Fruit fly (Drosophila melanogaster) whole organism, embryonic: Measurements from ENCODE around the gene gt.
A peak's percentile ranks its signal among the peaks of the same experiment; 100 is the strongest.

Experiments
- Bgb ChIP-seq: fragments of 200-800 bp; sonication (Bioruptor generic); IDR thresholded peaks from 2 replicates; pipeline ENCODE4 v1.3.6; 2022; ENCODE audit warnings: missing biosample characterization, missing genetic modification characterization; ENCODE audit not compliant: partially characterized antibody
- Blimp-1 ChIP-seq: fragments of 200-800 bp; sonication (Bioruptor generic); optimal IDR thresholded peaks from 3 replicates; lab custom pipeline; 2018; ENCODE audit warnings: missing biosample characterization, missing genetic modification characterization, mild to moderate bottlenecking, moderate library complexity, missing genetic modification reagents
- CG11093 ChIP-seq: fragments of 200-800 bp; sonication (Bioruptor generic); IDR thresholded peaks from 3 replicates; pipeline ENCODE4 v1.3.6; 2022; ENCODE audit warnings: missing biosample characterization, missing genetic modification characterization
- CG11504 ChIP-seq: fragments of 200-800 bp; sonication (Bioruptor generic); optimal IDR thresholded peaks from 3 replicates; lab custom pipeline; 2019; ENCODE audit warnings: missing biosample characterization, mild to moderate bottlenecking, missing genetic modification characterization, moderate library complexity
- CG11560 ChIP-seq: fragments of 200-800 bp; sonication (Bioruptor generic); IDR thresholded peaks from 3 replicates; pipeline ENCODE4 v1.3.6; 2022; ENCODE audit warnings: missing biosample characterization, missing genetic modification characterization
- CG11695 ChIP-seq: fragments of 200-800 bp; sonication (Bioruptor generic); IDR thresholded peaks from 3 replicates; pipeline ENCODE4 v1.3.6; 2022; ENCODE audit warnings: missing biosample characterization, missing genetic modification characterization
- CG13424 ChIP-seq: fragments of 200-800 bp; sonication (Bioruptor generic); optimal IDR thresholded peaks from 2 replicates; lab custom pipeline; 2019; ENCODE audit warnings: missing biosample characterization, mild to moderate bottlenecking, missing genetic modification characterization, moderate library complexity
- CG14860 ChIP-seq: fragments of 200-800 bp; sonication (Bioruptor generic); IDR thresholded peaks from 3 replicates; pipeline ENCODE4 v1.3.6; 2022; ENCODE audit warnings: missing biosample characterization, missing genetic modification characterization; ENCODE audit not compliant: partially characterized antibody
- CG15073 ChIP-seq: fragments of 200-800 bp; sonication (Bioruptor generic); optimal IDR thresholded peaks from 2 replicates; lab custom pipeline; 2016; ENCODE audit warnings: missing biosample characterization, missing genetic modification characterization
- CG15479 ChIP-seq: fragments of 200-800 bp; sonication (Bioruptor generic); optimal IDR thresholded peaks from 3 replicates; lab custom pipeline; 2019; ENCODE audit warnings: missing biosample characterization, mild to moderate bottlenecking, missing genetic modification characterization, moderate library complexity
- CG3847 ChIP-seq: fragments of 200-800 bp; sonication (Bioruptor generic); IDR thresholded peaks from 2 replicates; pipeline ENCODE4 v1.3.6; 2022; ENCODE audit warnings: missing biosample characterization, missing genetic modification characterization
- CG42726 ChIP-seq: fragments of 200-800 bp; sonication (Bioruptor generic); IDR thresholded peaks from 2 replicates; pipeline ENCODE4 v1.3.6; 2022; ENCODE audit warnings: missing biosample characterization, missing genetic modification characterization; ENCODE audit not compliant: partially characterized antibody
- CG4730 ChIP-seq: fragments of 200-800 bp; sonication (Bioruptor generic); IDR thresholded peaks from 2 replicates; pipeline ENCODE4 v1.3.6; 2022; ENCODE audit warnings: missing biosample characterization, missing genetic modification characterization
- CG7372 ChIP-seq: fragments of 200-800 bp; sonication (Bioruptor generic); IDR thresholded peaks from 2 replicates; pipeline ENCODE4 v1.3.6; 2022; ENCODE audit warnings: missing biosample characterization, missing genetic modification characterization
- CG7987 ChIP-seq: fragments of 200-800 bp; sonication (Bioruptor generic); optimal IDR thresholded peaks from 2 replicates; lab custom pipeline; 2018; ENCODE audit warnings: missing biosample characterization, mild to moderate bottlenecking, missing genetic modification characterization, moderate library complexity
- Dad ChIP-seq: fragments of 200-800 bp; sonication (Bioruptor generic); optimal IDR thresholded peaks from 3 replicates; lab custom pipeline; 2016; ENCODE audit warnings: missing biosample characterization, missing genetic modification characterization
- Dip3 ChIP-seq: fragments of 200-800 bp; sonication (Bioruptor generic); optimal IDR thresholded peaks from 3 replicates; lab custom pipeline; 2016; ENCODE audit warnings: missing biosample characterization, missing genetic modification characterization
- Fer2 ChIP-seq: fragments of 200-800 bp; sonication (Bioruptor generic); optimal IDR thresholded peaks from 2 replicates; lab custom pipeline; 2018; ENCODE audit warnings: missing biosample characterization, mild to moderate bottlenecking, missing genetic modification characterization, moderate library complexity
- HmgZ ChIP-seq: fragments of 200-800 bp; sonication (Bioruptor generic); optimal IDR thresholded peaks from 2 replicates; lab custom pipeline; 2018; ENCODE audit warnings: missing biosample characterization, mild to moderate bottlenecking, missing genetic modification characterization
- MBD-R2 ChIP-seq: fragments of 200-800 bp; sonication (Bioruptor generic); IDR thresholded peaks from 2 replicates; pipeline ENCODE4 v1.3.6; 2022; ENCODE audit warnings: missing biosample characterization, missing genetic modification characterization
- Meics ChIP-seq: fragments of 200-800 bp; sonication (Bioruptor generic); optimal IDR thresholded peaks from 2 replicates; lab custom pipeline; 2017; ENCODE audit warnings: missing biosample characterization, mild to moderate bottlenecking, missing genetic modification characterization
- NK7.1 ChIP-seq: fragments of 200-800 bp; sonication (Bioruptor generic); optimal IDR thresholded peaks from 3 replicates; lab custom pipeline; 2016; ENCODE audit warnings: missing biosample characterization, missing genetic modification characterization
- Oaz ChIP-seq: fragments of 200-800 bp; sonication (Bioruptor generic); IDR thresholded peaks from 2 replicates; pipeline ENCODE4 v1.3.6; 2022; ENCODE audit warnings: missing biosample characterization, missing genetic modification characterization
- Optix ChIP-seq: fragments of 200-800 bp; sonication (Bioruptor generic); IDR thresholded peaks from 3 replicates; pipeline ENCODE4 v1.3.6; 2022; ENCODE audit warnings: missing biosample characterization, missing genetic modification characterization
- Rx ChIP-seq: fragments of 200-800 bp; sonication (Bioruptor generic); IDR thresholded peaks from 2 replicates; pipeline ENCODE4 v1.3.6; 2022; ENCODE audit warnings: missing biosample characterization, missing genetic modification characterization
- Scr ChIP-seq: fragments of 200-800 bp; sonication (Bioruptor generic); IDR thresholded peaks from 2 replicates; pipeline ENCODE4 v1.3.6; 2022; ENCODE audit warnings: missing biosample characterization, missing genetic modification characterization; ENCODE audit not compliant: partially characterized antibody
- al ChIP-seq: fragments of 200-800 bp; sonication (Bioruptor generic); IDR thresholded peaks from 2 replicates; pipeline ENCODE4 v1.3.6; 2022; ENCODE audit warnings: missing biosample characterization, missing genetic modification characterization
- ara ChIP-seq: fragments of 200-800 bp; sonication (Bioruptor generic); IDR thresholded peaks from 2 replicates; pipeline ENCODE4 v1.3.6; 2022; ENCODE audit warnings: missing biosample characterization, missing genetic modification characterization
- bcd ChIP-seq: fragments of 200-800 bp; sonication (Bioruptor generic); optimal IDR thresholded peaks from 2 replicates; lab custom pipeline; 2017; ENCODE audit warnings: missing biosample characterization, mild to moderate bottlenecking, missing genetic modification characterization
- cato ChIP-seq: fragments of 200-800 bp; sonication (Bioruptor generic); optimal IDR thresholded peaks from 2 replicates; lab custom pipeline; 2016; ENCODE audit warnings: missing biosample characterization, missing genetic modification characterization, borderline replicate concordance
- caup ChIP-seq: fragments of 200-800 bp; sonication (Bioruptor generic); optimal IDR thresholded peaks from 3 replicates; lab custom pipeline; 2017; ENCODE audit warnings: missing biosample characterization, mild to moderate bottlenecking, missing genetic modification characterization, moderate library complexity; ENCODE audit not compliant: severe bottlenecking
- crc ChIP-seq: fragments of 200-800 bp; sonication (Bioruptor generic); optimal IDR thresholded peaks from 2 replicates; lab custom pipeline; 2016; ENCODE audit warnings: missing biosample characterization, missing genetic modification characterization
- fru ChIP-seq: fragments of >200 bp; optimal IDR thresholded peaks from 2 replicates; lab custom pipeline; 2017
- ham ChIP-seq: fragments of 200-800 bp; sonication (Bioruptor generic); IDR thresholded peaks from 2 replicates; pipeline ENCODE4 v1.3.6; 2022; ENCODE audit warnings: missing biosample characterization, missing genetic modification characterization
- ro ChIP-seq: fragments of 200-800 bp; sonication (Bioruptor generic); IDR thresholded peaks from 2 replicates; pipeline ENCODE4 v1.3.6; 2022; ENCODE audit warnings: missing biosample characterization, missing genetic modification characterization
- sc ChIP-seq, 3 experiments: fragments of >200 bp in 2 of 3; fragments of 200-800 bp in 1 of 3; sonication (Bioruptor generic) in 1 of 3; optimal IDR thresholded peaks; 2 replicates in 2 of 3; 3 replicates in 1 of 3; lab custom pipeline; 2017; ENCODE audit warnings: mild to moderate bottlenecking in 1 of 3, missing biosample characterization in 1 of 3, missing genetic modification characterization in 1 of 3, missing genetic modification reagents in 1 of 3
- tap ChIP-seq: fragments of 200-800 bp; optimal IDR thresholded peaks from 3 replicates; lab custom pipeline; 2019; ENCODE audit warnings: missing biosample characterization, mild to moderate bottlenecking, missing genetic modification characterization, moderate library complexity
- tgo ChIP-seq: fragments of 200-800 bp; sonication (Bioruptor generic); IDR thresholded peaks from 3 replicates; pipeline ENCODE4 v1.3.6; 2022; ENCODE audit warnings: missing biosample characterization, missing genetic modification characterization
- tin ChIP-seq: fragments of 200-800 bp; sonication (Bioruptor generic); optimal IDR thresholded peaks from 3 replicates; lab custom pipeline; 2016; ENCODE audit warnings: missing biosample characterization, missing genetic modification characterization
- toy ChIP-seq: fragments of 200-800 bp; sonication (Bioruptor generic); IDR thresholded peaks from 2 replicates; pipeline ENCODE4 v1.3.6; 2022; ENCODE audit warnings: missing biosample characterization, missing genetic modification characterization
- tup ChIP-seq: fragments of 200-800 bp; sonication (Bioruptor generic); optimal IDR thresholded peaks from 2 replicates; lab custom pipeline; 2016; ENCODE audit warnings: missing biosample characterization, mild to moderate bottlenecking, missing genetic modification characterization, moderate library complexity
- z ChIP-seq: fragments of 200-800 bp; sonication (Bioruptor generic); IDR thresholded peaks from 3 replicates; pipeline ENCODE4 v1.3.6; 2022; ENCODE audit warnings: missing biosample characterization, missing genetic modification characterization

The gt gene

DNA sequence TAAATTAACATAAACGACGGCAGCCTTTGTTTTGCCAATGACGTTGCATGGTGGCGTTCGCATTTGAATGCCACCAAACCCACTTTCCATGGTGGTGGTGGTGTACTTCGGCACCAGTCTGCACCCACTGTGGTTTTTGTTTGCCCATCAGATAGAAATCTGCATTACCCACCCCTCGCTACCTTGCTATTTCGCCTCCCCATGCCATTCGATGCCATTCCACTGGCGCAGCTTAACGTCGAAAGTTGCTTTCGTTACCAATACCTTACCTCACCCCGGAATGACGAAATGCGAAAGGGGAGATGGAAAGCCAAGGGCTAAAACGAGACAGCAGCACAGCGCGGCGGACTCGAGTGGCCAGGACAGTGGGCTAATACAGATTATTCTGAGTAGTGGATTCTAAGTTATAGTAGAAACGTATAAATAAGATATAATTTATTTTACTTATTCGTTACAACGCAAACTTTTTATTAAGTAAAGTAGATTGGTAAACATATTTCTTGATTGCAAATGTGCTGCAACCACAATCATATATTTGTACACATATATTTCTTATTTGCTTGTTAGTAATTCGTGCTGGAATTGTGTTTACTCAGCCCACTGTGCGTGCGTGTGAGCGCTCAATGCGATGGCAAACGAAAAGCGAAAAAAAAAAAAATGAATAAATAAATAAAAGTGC lies 32.4 kb downstream of the gt start (continued):
- TF ChIP-seq Scr (GFP tag; lab: Robert Waterston, UW) (no peak), Blimp-1 (GFP tag; lab: Kevin White, UChicago) (peak; percentile 64), CG14860 (GFP tag; lab: Robert Waterston, UW) (no peak), toy (GFP tag; lab: Robert Waterston, UW) (no peak), ham (GFP tag; lab: Robert Waterston, UW) (no peak), CG13424 (tag; lab: Kevin White, UChicago) (peak; percentile 52), tgo (GFP tag; lab: Robert Waterston, UW) (no peak), CG7987 (no peak), CG11560 (no peak), Meics (GFP tag; lab: Kevin White, UChicago) (peak; percentile 47), CG3847 (GFP tag; lab: Robert Waterston, UW) (no peak), crc (GFP tag; lab: Kevin White, UChicago) (no peak), MBD-R2 (GFP tag; lab: Robert Waterston, UW) (no peak), al (GFP tag; lab: Robert Waterston, UW) (no peak), CG11695 (0 out of 3 replicates have a peak, but pooled peaks have one; percentile 43), bcd (GFP tag; lab: Kevin White, UChicago) (peak; percentile 50), sc (optimal IDR thresholded peaks at IDR 0.05; lab: Kevin White, UChicago) (no peak), sc (GFP tag; optimal IDR thresholded peaks at IDR 0.05; lab: Kevin White, UChicago) (peak; percentile 45), cato (GFP tag; lab: Kevin White, UChicago) (no peak), ara (GFP tag; lab: Robert Waterston, UW) (peak; percentile 40; the same call in 1 of the 2 replicates), CG15073 (GFP tag; lab: Kevin White, UChicago) (no peak), Dad (no peak), Rx (GFP tag; lab: Robert Waterston, UW) (no peak), CG7372 (GFP tag; lab: Robert Waterston, UW) (no peak), Dip3 (GFP tag; lab: Kevin White, UChicago) (no peak), NK7.1 (no peak), caup (GFP tag; lab: Kevin White, UChicago) (no peak), tup (GFP tag; lab: Kevin White, UChicago) (no peak), Fer2 (no peak), HmgZ (no peak), tap (peak; percentile 28), CG15479 (no peak), ro (GFP tag; lab: Robert Waterston, UW) (no peak), z (no peak), tin (GFP tag; lab: Kevin White, UChicago) (peak; percentile 29), fru (lab: Kevin White, UChicago) (no peak), Optix (GFP tag; lab: Robert Waterston, UW) (no peak), Bgb (no peak), CG11093 (GFP tag; lab: Robert Waterston, UW) (no peak), CG4730 (GFP tag; lab: Robert Waterston, UW) (no peak), Oaz (GFP tag; lab: Robert Waterston, UW) (no peak), CG11504 (tag; lab: Kevin White, UChicago) (peak; percentile 71), CG42726 (no peak)
- TF ChIP-seq, all 482 proteins: peak for 152
